Fruit fly (Drosophila melanogaster) whole organism, adult: ENCODE results near the gene peb.

Experiments used
- CG33017 ChIP-seq: fragments of 200-800 bp; sonication (Bioruptor generic); optimal IDR thresholded peaks from 2 replicates; lab custom pipeline; 2018; ENCODE audit warnings: missing biosample characterization, mild to moderate bottlenecking, missing genetic modification characterization, moderate library complexity
- pad ChIP-seq: fragments of 200-800 bp; sonication (Bioruptor generic); optimal IDR thresholded peaks from 3 replicates; lab custom pipeline; 2017; ENCODE audit warnings: missing biosample characterization, missing genetic modification characterization, mild to moderate bottlenecking, moderate library complexity, missing genetic modification reagents

DNA sequence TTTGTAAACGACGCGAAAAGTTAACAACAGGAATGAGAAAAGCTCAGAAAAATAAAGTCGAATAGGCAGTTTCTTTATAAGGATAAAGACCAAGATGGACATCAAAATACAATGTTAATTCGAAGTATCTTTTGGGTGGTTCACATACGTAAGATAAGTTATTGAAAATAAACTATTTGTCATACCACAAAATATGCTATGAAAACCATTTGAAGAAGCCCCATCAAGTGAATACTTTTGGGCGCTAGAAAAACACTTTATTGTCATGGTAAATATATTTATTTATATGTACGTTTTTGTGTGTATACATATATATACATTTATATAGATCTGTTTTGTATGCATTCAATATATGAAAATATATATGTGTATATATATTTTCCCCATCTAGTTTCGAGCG, 40.5 kb downstream of the peb start:
- no peak for TF ChIP-seq pad (GFP tag; lab: Kevin White, UChicago)
- no peak for TF ChIP-seq CG33017 (tag; lab: Kevin White, UChicago)
